Worm (Caenorhabditis elegans): ENCODE results near the gene glb-20.

DNA sequence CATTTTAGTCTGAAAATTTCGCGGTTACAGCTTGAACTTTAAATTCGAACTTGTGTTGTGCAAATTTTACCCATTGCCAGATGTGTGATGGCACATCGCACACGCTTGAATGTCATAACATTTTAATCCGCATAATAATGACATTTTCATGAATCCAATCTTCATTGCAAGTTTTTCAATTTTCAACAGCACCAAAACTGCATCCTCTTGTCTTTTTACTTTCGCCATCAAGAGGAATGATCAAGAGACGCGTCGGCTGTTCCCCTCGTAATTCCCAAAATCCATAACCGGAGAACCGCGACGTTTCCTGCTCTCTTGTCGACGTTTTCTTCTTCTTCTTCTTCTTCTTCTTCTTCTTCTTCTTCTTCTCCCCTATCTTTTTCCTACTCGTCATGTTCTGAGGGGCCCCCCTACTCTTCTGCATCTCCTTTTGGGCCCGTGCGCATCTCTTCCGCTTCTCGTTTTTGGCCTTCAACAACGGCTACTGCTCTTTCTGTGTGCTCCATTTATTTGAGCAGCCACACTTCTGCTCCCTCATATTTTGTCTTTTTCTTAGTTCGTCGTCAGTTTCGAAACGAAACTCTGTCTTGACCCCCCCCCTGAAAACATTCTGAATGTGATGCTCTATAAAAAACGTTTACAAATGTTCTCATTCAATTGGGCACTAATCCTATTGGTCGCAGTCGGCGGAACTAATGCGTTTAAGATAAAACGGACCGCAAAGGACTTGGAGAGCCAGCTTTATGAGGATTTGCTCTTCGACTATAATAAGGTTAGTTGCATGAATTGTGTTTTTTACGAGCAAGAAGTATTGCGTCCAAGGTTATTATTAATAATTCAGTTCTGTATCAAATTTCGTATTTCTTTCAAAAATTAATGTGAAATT lies 23.3 kb downstream of the glb-20 start, which contains the start of gene acr-12:
- no peak for TF ChIP-seq ama-1 (optimal IDR thresholded peaks at IDR 0.05)
- no peak for TF ChIP-seq tbx-37 (GFP tag; conservative IDR thresholded peaks at IDR 0.05)
- no peak for TF ChIP-seq tbx-11 (GFP tag; IDR thresholded peaks at IDR 0.05)
- no peak for TF ChIP-seq ets-7 (tag; optimal IDR thresholded peaks at IDR 0.05)
- no peak for TF ChIP-seq B0310.2 (tag; optimal IDR thresholded peaks at IDR 0.05)
- no peak for TF ChIP-seq pes-1 (GFP tag; IDR thresholded peaks at IDR 0.05)
- TF ChIP-seq aly-1 (tag; optimal IDR thresholded peaks at IDR 0.05) = no peak
- TF ChIP-seq flt-1 (GFP tag; IDR thresholded peaks at IDR 0.05) = no peak
- no peak for TF ChIP-seq tra-4 (tag; optimal IDR thresholded peaks at IDR 0.05)
- no peak for TF ChIP-seq scrt-1 (GFP tag; IDR thresholded peaks at IDR 0.05)
- TF ChIP-seq sea-1 (GFP tag; conservative IDR thresholded peaks at IDR 0.05) = no peak
- no peak for TF ChIP-seq ceh-13 (GFP tag; optimal IDR thresholded peaks at IDR 0.05)
